Worm (Caenorhabditis elegans) whole organism, mixed stage, embryonic: ENCODE data around the gene F44E5.1.

ENCODE experiments used
- M03D4.4 ChIP-seq: sonication (generic microtip); optimal IDR thresholded peaks from 2 replicates; lab custom pipeline; 2017; ENCODE audit warnings: mild to moderate bottlenecking, missing genetic modification characterization, missing compliant biosample characterization
- bed-3 ChIP-seq: fragments of 200-800 bp; sonication (Bioruptor generic); optimal IDR thresholded peaks from 3 replicates; lab custom pipeline; 2018; ENCODE audit warnings: mild to moderate bottlenecking, missing genetic modification characterization, moderate library complexity, missing compliant biosample characterization
- blmp-1 ChIP-seq: fragments of 150-350 bp; optimal IDR thresholded peaks from 2 replicates; lab custom pipeline; 2014; ENCODE audit warnings: missing biosample characterization, missing genetic modification characterization
- ceh-39 ChIP-seq: fragments of 150-350 bp; optimal IDR thresholded peaks from 2 replicates; lab custom pipeline; 2014; ENCODE audit warnings: missing biosample characterization, missing genetic modification characterization
- ceh-43 ChIP-seq: fragments of 200-800 bp; sonication (Bioruptor generic); optimal IDR thresholded peaks from 2 replicates; lab custom pipeline; 2018; ENCODE audit warnings: mild to moderate bottlenecking, missing genetic modification characterization, moderate library complexity, missing compliant biosample characterization
- ceh-83 ChIP-seq: fragments of 200-800 bp; sonication (Bioruptor generic); optimal IDR thresholded peaks from 2 replicates; lab custom pipeline; 2018; ENCODE audit warnings: mild to moderate bottlenecking, missing genetic modification characterization, missing compliant biosample characterization
- ces-1 ChIP-seq: fragments of 150-350 bp; optimal IDR thresholded peaks from 2 replicates; lab custom pipeline; 2014; ENCODE audit warnings: missing biosample characterization, missing genetic modification reagents, missing genetic modification characterization
- cnd-1 ChIP-seq: fragments of 200-800 bp; sonication (Bioruptor generic); optimal IDR thresholded peaks from 2 replicates; lab custom pipeline; 2018; ENCODE audit warnings: mild to moderate bottlenecking, missing genetic modification characterization, missing compliant biosample characterization
- drap-1 ChIP-seq: fragments of 200-800 bp; sonication (Bioruptor generic); optimal IDR thresholded peaks from 3 replicates; lab custom pipeline; 2018; ENCODE audit warnings: mild to moderate bottlenecking, missing genetic modification characterization, missing compliant biosample characterization
- elt-3 ChIP-seq: fragments of 150-350 bp; optimal IDR thresholded peaks from 2 replicates; lab custom pipeline; 2014; ENCODE audit warnings: missing biosample characterization, missing genetic modification characterization
- ham-2 ChIP-seq: fragments of 200-800 bp; sonication (Bioruptor generic); optimal IDR thresholded peaks from 2 replicates; lab custom pipeline; 2018; ENCODE audit warnings: mild to moderate bottlenecking, missing genetic modification characterization, missing compliant biosample characterization
- hlh-1 ChIP-seq: fragments of 150-350 bp; optimal IDR thresholded peaks from 2 replicates; lab custom pipeline; 2014; ENCODE audit warnings: missing biosample characterization, missing genetic modification reagents, missing genetic modification characterization
- lin-13 ChIP-seq: fragments of 150-350 bp; optimal IDR thresholded peaks from 2 replicates; lab custom pipeline; 2014; ENCODE audit warnings: missing biosample characterization, missing genetic modification characterization
- lin-32 ChIP-seq: fragments of 200-800 bp; sonication (Bioruptor generic); optimal IDR thresholded peaks from 2 replicates; lab custom pipeline; 2018; ENCODE audit warnings: mild to moderate bottlenecking, missing genetic modification characterization, missing compliant biosample characterization
- lsy-2 ChIP-seq: fragments of 150-350 bp; optimal IDR thresholded peaks from 2 replicates; lab custom pipeline; 2014; ENCODE audit warnings: missing biosample characterization, missing genetic modification characterization
- mab-5 ChIP-seq: fragments of 150-350 bp; optimal IDR thresholded peaks from 2 replicates; lab custom pipeline; 2014; ENCODE audit warnings: missing biosample characterization, missing genetic modification characterization
- mep-1 ChIP-seq: fragments of 150-350 bp; optimal IDR thresholded peaks from 2 replicates; lab custom pipeline; 2017; ENCODE audit warnings: missing biosample characterization, missing genetic modification reagents, missing genetic modification characterization, inconsistent platforms
- mls-2 ChIP-seq: sonication (generic microtip); optimal IDR thresholded peaks from 2 replicates; lab custom pipeline; 2016; ENCODE audit warnings: mild to moderate bottlenecking, missing genetic modification characterization, moderate library complexity, missing compliant biosample characterization
- nhr-12 ChIP-seq: fragments of 150-350 bp; optimal IDR thresholded peaks from 2 replicates; lab custom pipeline; 2014; ENCODE audit warnings: missing biosample characterization, missing genetic modification characterization
- nhr-2 ChIP-seq: fragments of 150-350 bp; optimal IDR thresholded peaks from 2 replicates; lab custom pipeline; 2014; ENCODE audit warnings: missing biosample characterization, missing genetic modification characterization
- nhr-237 ChIP-seq: fragments of 150-350 bp; optimal IDR thresholded peaks from 2 replicates; lab custom pipeline; 2014; ENCODE audit warnings: missing biosample characterization, missing genetic modification characterization
- pha-4 ChIP-seq: fragments of 150-350 bp; optimal IDR thresholded peaks from 2 replicates; lab custom pipeline; 2018; ENCODE audit warnings: missing biosample characterization, missing genetic modification reagents, missing genetic modification characterization
- sem-2 ChIP-seq: fragments of 200-800 bp; sonication (Bioruptor generic); optimal IDR thresholded peaks from 2 replicates; lab custom pipeline; 2018; ENCODE audit warnings: mild to moderate bottlenecking, missing genetic modification characterization, missing compliant biosample characterization
- sptf-1 ChIP-seq: sonication (generic microtip); optimal IDR thresholded peaks from 2 replicates; lab custom pipeline; 2017; ENCODE audit warnings: mild to moderate bottlenecking, missing genetic modification characterization, moderate library complexity, missing compliant biosample characterization
- tbx-8 ChIP-seq: fragments of 200-800 bp; sonication (Bioruptor generic); optimal IDR thresholded peaks from 2 replicates; lab custom pipeline; 2018; ENCODE audit warnings: mild to moderate bottlenecking, missing genetic modification characterization, moderate library complexity, missing compliant biosample characterization
- unc-120 ChIP-seq: sonication (generic microtip); optimal IDR thresholded peaks from 2 replicates; lab custom pipeline; 2017; ENCODE audit warnings: missing genetic modification characterization, missing compliant biosample characterization; ENCODE audit not compliant: poor library complexity, severe bottlenecking
- unc-62 ChIP-seq: fragments of 150-350 bp; optimal IDR thresholded peaks from 2 replicates; lab custom pipeline; 2014; ENCODE audit warnings: missing biosample characterization, missing genetic modification reagents, missing genetic modification characterization
- ztf-11 ChIP-seq: fragments of 150-350 bp; optimal IDR thresholded peaks from 2 replicates; lab custom pipeline; 2014; ENCODE audit warnings: missing biosample characterization, missing genetic modification characterization

F44E5.1 gene

DNA sequence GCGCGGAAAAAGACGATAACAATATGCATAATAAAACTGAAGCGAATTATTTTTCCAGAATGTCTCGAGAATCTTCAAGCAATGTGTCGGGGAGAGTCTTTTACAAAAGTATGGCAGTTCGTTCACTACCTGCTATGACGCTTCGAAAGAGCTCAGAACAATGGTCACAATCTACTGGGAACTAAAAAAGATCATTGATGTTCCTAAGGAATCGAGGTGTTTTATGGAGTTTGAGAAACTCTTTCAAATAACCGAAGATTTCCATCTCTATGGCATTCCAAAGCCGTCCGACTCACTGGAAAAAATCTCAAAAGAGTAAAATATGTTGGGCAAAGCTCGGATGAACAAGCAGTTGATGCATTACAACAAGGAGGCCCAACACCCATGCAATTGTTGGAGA is 2.0 kb downstream of the F44E5.1 start, which contains the start of gene F44E5.15:
Gene F44E5.15 (plus strand): TSS at position 301 of the 400 bp plus-strand sequence.
- no peak for TF ChIP-seq sptf-1 (tag; lab: Kevin White, UChicago)
- TF ChIP-seq ces-1 (GFP tag; lab: Kevin White, UChicago) = no peak
- TF ChIP-seq ceh-83 (GFP tag; lab: Kevin White, UChicago) = no peak
- no peak for TF ChIP-seq unc-120
- TF ChIP-seq ceh-39 (tag; lab: Kevin White, UChicago) = no peak
- no peak for TF ChIP-seq ceh-43 (GFP tag; lab: Kevin White, UChicago)
- no peak for TF ChIP-seq bed-3 (GFP tag; lab: Kevin White, UChicago)
- no peak for TF ChIP-seq lsy-2
- TF ChIP-seq M03D4.4 = no peak
- no peak for TF ChIP-seq mep-1 (tag; lab: Kevin White, UChicago)
- TF ChIP-seq ham-2 (GFP tag; lab: Kevin White, UChicago) = no peak
- no peak for TF ChIP-seq blmp-1 (tag; lab: Kevin White, UChicago)
- TF ChIP-seq elt-3 (tag; lab: Kevin White, UChicago) = no peak

ce11 chrII:11766472-11766871 is 7.9 kb downstream of the F44E5.1 start, which contains the start of gene F44E5.2:
TSS of gene F44E5.2 (plus strand) at chrII:11766772.
- TF ChIP-seq hlh-1 (tag; lab: Kevin White, UChicago) (no peak), unc-120 (no peak), nhr-2 (no peak), unc-62 (GFP tag; lab: Kevin White, UChicago) (no peak), lin-32 (GFP tag; lab: Kevin White, UChicago) (no peak), cnd-1 (tag; lab: Kevin White, UChicago) (no peak), mls-2 (tag; lab: Kevin White, UChicago) (no peak), elt-3 (tag; lab: Kevin White, UChicago) (no peak)

- no peak for TF ChIP-seq blmp-1 (tag; lab: Kevin White, UChicago)
- TF ChIP-seq unc-120 = no peak
- TF ChIP-seq sem-2 = no peak
- no peak for TF ChIP-seq nhr-237
- no peak for TF ChIP-seq bed-3 (GFP tag; lab: Kevin White, UChicago)
- TF ChIP-seq ztf-11 (tag; lab: Kevin White, UChicago) = no peak
- TF ChIP-seq, all 35 proteins: peak for 0
These were observed 8.7 kb downstream of the F44E5.1 start for ce11 chrII:11765506-11766152.

- TF ChIP-seq nhr-2 (peak; percentile 60), nhr-237 (no peak), ces-1 (GFP tag; lab: Kevin White, UChicago) (peak; percentile 64), lsy-2 (peak; percentile 10)
These were observed 12.4 kb downstream of the F44E5.1 start for ce11 chrII:11761806-11762512.

DNA sequence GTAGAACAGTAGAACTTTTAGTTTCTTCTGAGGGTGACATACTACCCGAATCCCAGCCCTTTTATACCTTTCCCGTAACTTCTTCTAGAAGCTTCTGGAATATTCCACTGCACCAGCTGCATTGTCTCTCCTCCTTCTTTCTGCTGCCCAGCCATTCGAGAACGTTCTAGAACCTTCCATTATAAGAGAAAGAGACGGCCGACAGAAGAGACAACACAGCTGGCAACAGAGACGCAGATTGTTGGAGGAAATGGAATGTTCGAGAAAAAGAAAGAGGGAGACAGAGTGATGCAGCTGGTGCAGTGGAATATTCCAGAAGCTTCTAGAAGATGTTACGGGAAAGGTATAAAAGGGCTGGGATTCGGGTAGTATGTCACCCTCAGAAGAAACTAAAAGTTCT is 15.1 kb downstream of the F44E5.1 start, which contains the start of the genes F44E5.4 and F44E5.5:
Gene F44E5.4 (minus strand): TSS at position 35 of the 400 bp plus-strand sequence.
Gene F44E5.5 (plus strand): TSS at position 386 of the 400 bp plus-strand sequence.
- TF ChIP-seq blmp-1 (tag; lab: Kevin White, UChicago) (peak; percentile 26), nhr-2 (peak; percentile 73), sem-2 (peak; percentile 59), ces-1 (GFP tag; lab: Kevin White, UChicago) (peak; percentile 88), ceh-43 (GFP tag; lab: Kevin White, UChicago) (peak; percentile 70), mls-2 (tag; lab: Kevin White, UChicago) (peak; percentile 93), drap-1 (GFP tag; lab: Kevin White, UChicago) (peak; percentile 56), lsy-2 (peak; percentile 47), hlh-1 (tag; lab: Kevin White, UChicago) (peak; percentile 93), tbx-8 (GFP tag; lab: Kevin White, UChicago) (peak; percentile 67), mab-5 (tag; lab: Kevin White, UChicago) (peak; percentile 30), ceh-83 (GFP tag; lab: Kevin White, UChicago) (peak; percentile 76), cnd-1 (tag; lab: Kevin White, UChicago) (peak; percentile 92), sptf-1 (tag; lab: Kevin White, UChicago) (peak; percentile 90), unc-120 (peak; percentile 77), M03D4.4 (peak; percentile 60), elt-3 (tag; lab: Kevin White, UChicago) (peak; percentile 24), lin-32 (GFP tag; lab: Kevin White, UChicago) (peak; percentile 97), pha-4 (tag; lab: Kevin White, UChicago) (peak; percentile 54), mep-1 (tag; lab: Kevin White, UChicago) (peak; percentile 83), unc-62 (GFP tag; lab: Kevin White, UChicago) (peak; percentile 71), ceh-39 (tag; lab: Kevin White, UChicago) (peak; percentile 88), lin-13 (peak; percentile 94), nhr-237 (peak; percentile 83), ztf-11 (tag; lab: Kevin White, UChicago) (peak; percentile 56), nhr-12 (tag; lab: Kevin White, UChicago) (peak; percentile 21), ham-2 (GFP tag; lab: Kevin White, UChicago) (peak; percentile 19), bed-3 (GFP tag; lab: Kevin White, UChicago) (peak; percentile 62)
